Worm (Caenorhabditis elegans) whole organism, L1 larva: ENCODE measurements around the gene D1046.2.

Source experiments
- blmp-1 ChIP-seq: fragments of 150-350 bp; optimal IDR thresholded peaks from 2 replicates; lab custom pipeline; 2014; ENCODE audit warnings: missing biosample characterization, missing genetic modification characterization
- ceh-90 ChIP-seq: sonication (generic microtip); optimal IDR thresholded peaks from 2 replicates; lab custom pipeline; 2016; ENCODE audit warnings: missing genetic modification characterization, missing compliant biosample characterization
- dpl-1 ChIP-seq, 3 experiments: fragments of 150-350 bp in 2 of 3; sonication (generic microtip) in 1 of 3; optimal IDR thresholded peaks; 2 replicates each; lab custom pipeline; 2014 to 2017; ENCODE audit warnings: missing biosample characterization in 3 of 3, missing genetic modification characterization in 3 of 3, missing genetic modification reagents in 3 of 3
- fos-1 ChIP-seq: fragments of 150-350 bp; optimal IDR thresholded peaks from 2 replicates; lab custom pipeline; 2014; ENCODE audit warnings: missing biosample characterization, missing genetic modification characterization
- nhr-85 ChIP-seq: sonication (generic microtip); peaks from one replicate; lab custom pipeline; 2016; ENCODE audit warnings: missing genetic modification characterization, inconsistent platforms, missing compliant biosample characterization
- sup-37 ChIP-seq: fragments of 200-800 bp; sonication (Bioruptor generic); optimal IDR thresholded peaks from 2 replicates; lab custom pipeline; 2018; ENCODE audit warnings: mild to moderate bottlenecking, missing genetic modification characterization, missing compliant biosample characterization

DNA sequence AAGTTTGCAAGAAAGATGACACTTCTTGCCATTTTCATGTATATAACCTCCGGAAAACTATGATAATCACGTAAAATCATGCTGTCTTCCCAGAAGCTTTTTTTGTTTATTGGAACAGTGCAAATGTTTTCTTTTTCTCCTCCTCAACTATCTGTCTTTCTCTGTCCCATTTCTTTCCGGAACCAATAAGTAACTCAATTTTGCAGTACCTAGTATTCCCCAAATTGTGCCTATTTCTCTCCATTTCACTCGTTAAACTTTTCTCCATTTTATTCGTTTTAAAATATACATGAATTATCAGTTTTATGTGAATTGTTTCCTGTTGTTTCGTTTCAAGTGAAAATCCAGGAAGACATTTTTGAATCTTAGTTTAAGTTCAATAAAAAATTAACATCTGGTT lies 17.6 kb upstream of the D1046.2 start:
- TF ChIP-seq sup-37 (GFP tag; lab: Kevin White, UChicago) (no peak), nhr-85 (no peak), fos-1 (tag; lab: Kevin White, UChicago) (no peak), dpl-1 (GFP tag; optimal IDR thresholded peaks at IDR 0.05; lab: Kevin White, UChicago) (no peak), ceh-90 (tag; lab: Kevin White, UChicago) (no peak), blmp-1 (no peak)
